Fruit fly (Drosophila melanogaster): Measurements from ENCODE around the gene shd.

- no peak for TF ChIP-seq CG8478 (optimal IDR thresholded peaks at IDR 0.05)
- no peak for TF ChIP-seq CTCF (optimal IDR thresholded peaks at IDR 0.05)
Observed at dm6 chr3L:14565134-14565587, 49.1 kb upstream of the shd start.

Data from S2 (cell line).